Fruit fly (Drosophila melanogaster) whole organism, embryonic: ENCODE data around the gene CG34056.
A peak's percentile ranks its signal among the peaks of the same experiment; 100 is the strongest.

Experiments used
- Aef1 ChIP-seq: fragments of 200-800 bp; sonication (Bioruptor generic); IDR thresholded peaks from 3 replicates; pipeline ENCODE4 v1.3.6; 2022; ENCODE audit warnings: missing biosample characterization, missing genetic modification characterization
- BEAF-32 ChIP-seq: fragments of 200-800 bp; sonication (Bioruptor generic); optimal IDR thresholded peaks from 3 replicates; lab custom pipeline; 2017; ENCODE audit warnings: missing biosample characterization, missing genetic modification characterization, mild to moderate bottlenecking, moderate library complexity, missing genetic modification reagents
- Bdp1 ChIP-seq: fragments of 200-800 bp; sonication (Bioruptor generic); optimal IDR thresholded peaks from 3 replicates; lab custom pipeline; 2016; ENCODE audit warnings: missing biosample characterization, missing genetic modification characterization
- CG10147 ChIP-seq: fragments of 200-800 bp; sonication (Bioruptor generic); optimal IDR thresholded peaks from 2 replicates; lab custom pipeline; 2019; ENCODE audit warnings: missing biosample characterization, mild to moderate bottlenecking, missing genetic modification characterization, moderate library complexity
- CG12219 ChIP-seq: fragments of 200-800 bp; sonication (Bioruptor generic); optimal IDR thresholded peaks from 3 replicates; lab custom pipeline; 2018; ENCODE audit warnings: missing biosample characterization, mild to moderate bottlenecking, missing genetic modification characterization
- CG12236 ChIP-seq: fragments of 200-800 bp; sonication (Bioruptor generic); optimal IDR thresholded peaks from 2 replicates; lab custom pipeline; 2016; ENCODE audit warnings: missing biosample characterization, missing genetic modification characterization
- CG12299 ChIP-seq: fragments of 200-800 bp; sonication (Bioruptor generic); optimal IDR thresholded peaks from 2 replicates; lab custom pipeline; 2018; ENCODE audit warnings: missing biosample characterization, mild to moderate bottlenecking, missing genetic modification characterization
- CG14710 ChIP-seq: fragments of 200-800 bp; sonication (Bioruptor generic); optimal IDR thresholded peaks from 3 replicates; lab custom pipeline; 2019; ENCODE audit warnings: missing biosample characterization, mild to moderate bottlenecking, missing genetic modification characterization, moderate library complexity
- CG1602 ChIP-seq: fragments of 200-800 bp; sonication (Bioruptor generic); optimal IDR thresholded peaks from 3 replicates; lab custom pipeline; 2016; ENCODE audit warnings: missing biosample characterization, missing genetic modification characterization
- CG16813 ChIP-seq: fragments of 200-800 bp; sonication (Bioruptor generic); IDR thresholded peaks from 3 replicates; pipeline ENCODE4 v1.3.6; 2022; ENCODE audit warnings: missing biosample characterization, missing genetic modification characterization; ENCODE audit not compliant: partially characterized antibody
- CG17328 ChIP-seq: fragments of 200-800 bp; sonication (Bioruptor generic); IDR thresholded peaks from 2 replicates; pipeline ENCODE4 v1.3.6; 2022; ENCODE audit warnings: missing biosample characterization, missing genetic modification characterization
- CG2120 ChIP-seq: fragments of 200-800 bp; sonication (Bioruptor generic); optimal IDR thresholded peaks from 3 replicates; lab custom pipeline; 2016; ENCODE audit warnings: missing biosample characterization, missing genetic modification characterization
- CG31441 ChIP-seq: fragments of 200-800 bp; sonication (Bioruptor generic); IDR thresholded peaks from 2 replicates; pipeline ENCODE4 v1.3.6; 2022; ENCODE audit warnings: missing biosample characterization, missing genetic modification characterization
- CG4328 ChIP-seq: fragments of 200-800 bp; sonication (Bioruptor generic); optimal IDR thresholded peaks from 3 replicates; lab custom pipeline; 2017; ENCODE audit warnings: missing biosample characterization, missing genetic modification reagents, missing genetic modification characterization
- CG4424 ChIP-seq: fragments of 200-800 bp; sonication (Bioruptor generic); optimal IDR thresholded peaks from 3 replicates; lab custom pipeline; 2016; ENCODE audit warnings: missing biosample characterization, missing genetic modification characterization
- CG7963 ChIP-seq: fragments of 200-800 bp; sonication (Bioruptor generic); IDR thresholded peaks from 3 replicates; pipeline ENCODE4 v1.3.6; 2022; ENCODE audit warnings: missing biosample characterization, missing genetic modification characterization; ENCODE audit not compliant: partially characterized antibody
- CG8765 ChIP-seq: fragments of 200-800 bp; sonication (Bioruptor generic); IDR thresholded peaks from 2 replicates; pipeline ENCODE4 v1.3.6; 2022; ENCODE audit warnings: missing biosample characterization, missing genetic modification characterization
- CG8924 ChIP-seq: fragments of 200-800 bp; optimal IDR thresholded peaks from 3 replicates; lab custom pipeline; 2019; ENCODE audit warnings: missing biosample characterization, mild to moderate bottlenecking, missing genetic modification characterization, moderate library complexity
- CG9797 ChIP-seq: fragments of 200-800 bp; sonication (Bioruptor generic); optimal IDR thresholded peaks from 3 replicates; lab custom pipeline; 2018; ENCODE audit warnings: missing biosample characterization, mild to moderate bottlenecking, missing genetic modification characterization
- CG9932 ChIP-seq: fragments of 200-800 bp; sonication (Bioruptor generic); IDR thresholded peaks from 2 replicates; pipeline ENCODE4 v1.3.6; 2022; ENCODE audit warnings: missing biosample characterization, missing genetic modification characterization
- CHES-1-like ChIP-seq: fragments of 200-800 bp; sonication (Bioruptor generic); optimal IDR thresholded peaks from 2 replicates; lab custom pipeline; 2016; ENCODE audit warnings: missing biosample characterization, missing genetic modification characterization
- Camta ChIP-seq: fragments of 200-800 bp; sonication (Bioruptor generic); optimal IDR thresholded peaks from 2 replicates; lab custom pipeline; 2016; ENCODE audit warnings: missing biosample characterization, missing genetic modification characterization
- CoRest ChIP-seq: fragments of 200-800 bp; sonication (Bioruptor generic); optimal IDR thresholded peaks from 3 replicates; lab custom pipeline; 2018; ENCODE audit warnings: missing biosample characterization, mild to moderate bottlenecking, missing genetic modification characterization, moderate library complexity
- D19A ChIP-seq: fragments of 200-800 bp; optimal IDR thresholded peaks from 3 replicates; lab custom pipeline; 2019; ENCODE audit warnings: missing biosample characterization, mild to moderate bottlenecking, missing genetic modification characterization, moderate library complexity
- Deaf1 ChIP-seq: fragments of 200-800 bp; optimal IDR thresholded peaks from 3 replicates; lab custom pipeline; 2019; ENCODE audit warnings: missing biosample characterization, mild to moderate bottlenecking, missing genetic modification characterization, moderate library complexity
- Dref ChIP-seq: fragments of 200-800 bp; sonication (Bioruptor generic); IDR thresholded peaks from 2 replicates; pipeline ENCODE4 v1.3.6; 2022; ENCODE audit warnings: missing biosample characterization, missing genetic modification characterization
- H2.0 ChIP-seq: fragments of 200-800 bp; sonication (Bioruptor generic); IDR thresholded peaks from 2 replicates; pipeline ENCODE4 v1.3.6; 2022; ENCODE audit warnings: missing biosample characterization, missing genetic modification characterization
- HHEX ChIP-seq: fragments of 200-800 bp; sonication (Bioruptor generic); optimal IDR thresholded peaks from 3 replicates; lab custom pipeline; 2017; ENCODE audit warnings: missing biosample characterization, mild to moderate bottlenecking, missing genetic modification characterization, missing genetic modification reagents
- HLH54F ChIP-seq: fragments of 200-800 bp; sonication (Bioruptor generic); optimal IDR thresholded peaks from 3 replicates; lab custom pipeline; 2016; ENCODE audit warnings: missing biosample characterization, missing genetic modification characterization
- Hand ChIP-seq: fragments of 200-800 bp; sonication (Bioruptor generic); optimal IDR thresholded peaks from 2 replicates; lab custom pipeline; 2017; ENCODE audit warnings: mild to moderate bottlenecking, missing biosample characterization, missing genetic modification reagents, missing genetic modification characterization
- NC2α ChIP-seq: fragments of 200-800 bp; sonication (Bioruptor generic); optimal IDR thresholded peaks from 2 replicates; lab custom pipeline; 2016; ENCODE audit warnings: missing biosample characterization, missing genetic modification characterization
- NFAT ChIP-seq: fragments of 200-800 bp; sonication (Bioruptor generic); IDR thresholded peaks from 2 replicates; pipeline ENCODE4 v1.3.6; 2022; ENCODE audit warnings: missing biosample characterization, missing genetic modification characterization
- Six4 ChIP-seq: fragments of 200-800 bp; sonication (Bioruptor generic); optimal IDR thresholded peaks from 2 replicates; lab custom pipeline; 2016; ENCODE audit warnings: missing biosample characterization, missing genetic modification characterization
- ase ChIP-seq: fragments of 200-800 bp; sonication (Bioruptor generic); IDR thresholded peaks from 3 replicates; pipeline ENCODE4 v1.3.6; 2022; ENCODE audit warnings: missing biosample characterization, missing genetic modification characterization
- az2 ChIP-seq: fragments of 200-800 bp; sonication (Bioruptor generic); optimal IDR thresholded peaks from 3 replicates; lab custom pipeline; 2016; ENCODE audit warnings: missing biosample characterization, missing genetic modification characterization
- cato ChIP-seq: fragments of 200-800 bp; sonication (Bioruptor generic); optimal IDR thresholded peaks from 2 replicates; lab custom pipeline; 2016; ENCODE audit warnings: missing biosample characterization, missing genetic modification characterization, borderline replicate concordance
- cg ChIP-seq: fragments of 200-800 bp; sonication (Bioruptor generic); optimal IDR thresholded peaks from 3 replicates; lab custom pipeline; 2019; ENCODE audit warnings: missing biosample characterization, mild to moderate bottlenecking, missing genetic modification characterization, moderate library complexity
- dm ChIP-seq: fragments of 200-800 bp; sonication (Bioruptor generic); optimal IDR thresholded peaks from 3 replicates; lab custom pipeline; 2016; ENCODE audit warnings: missing biosample characterization, missing genetic modification characterization
- fd96Cb ChIP-seq: fragments of 200-800 bp; sonication (Bioruptor generic); optimal IDR thresholded peaks from 2 replicates; lab custom pipeline; 2018; ENCODE audit warnings: missing biosample characterization, mild to moderate bottlenecking, missing genetic modification characterization, moderate library complexity
- fru ChIP-seq: fragments of >200 bp; optimal IDR thresholded peaks from 2 replicates; lab custom pipeline; 2017
- ftz-f1 ChIP-seq: fragments of 200-800 bp; sonication (Bioruptor generic); optimal IDR thresholded peaks from 2 replicates; lab custom pipeline; 2016; ENCODE audit warnings: missing biosample characterization, missing genetic modification characterization
- her ChIP-seq: fragments of 200-800 bp; sonication (Bioruptor generic); optimal IDR thresholded peaks from 2 replicates; lab custom pipeline; 2016; ENCODE audit warnings: missing biosample characterization, missing genetic modification characterization
- maf-S ChIP-seq: fragments of 200-800 bp; sonication (Bioruptor generic); optimal IDR thresholded peaks from 2 replicates; lab custom pipeline; 2016; ENCODE audit warnings: missing biosample characterization, missing genetic modification characterization
- prd ChIP-seq, 3 experiments: fragments of >200 bp in 2 of 3; fragments of 200-800 bp in 1 of 3; sonication (Bioruptor generic) in 1 of 3; optimal IDR thresholded peaks in 2 of 3; IDR thresholded peaks in 1 of 3; 2 replicates in 2 of 3; 3 replicates in 1 of 3; pipeline versions ENCODE4 v1.3.6 to Lab custom; 2017 to 2022; ENCODE audit warnings: missing biosample characterization in 1 of 3, missing genetic modification characterization in 1 of 3
- pzg ChIP-seq: fragments of 200-800 bp; sonication (Bioruptor generic); optimal IDR thresholded peaks from 3 replicates; lab custom pipeline; 2018; ENCODE audit warnings: missing biosample characterization, mild to moderate bottlenecking, missing genetic modification characterization, moderate library complexity
- row ChIP-seq: fragments of 200-800 bp; sonication (Bioruptor generic); IDR thresholded peaks from 3 replicates; pipeline ENCODE4 v1.3.6; 2022; ENCODE audit warnings: missing biosample characterization, missing genetic modification characterization
- shn ChIP-seq: fragments of 200-800 bp; sonication (Bioruptor generic); optimal IDR thresholded peaks from 3 replicates; lab custom pipeline; 2016; ENCODE audit warnings: missing biosample characterization, missing genetic modification characterization
- sisA ChIP-seq: fragments of 200-800 bp; sonication (Bioruptor generic); IDR thresholded peaks from 2 replicates; pipeline ENCODE4 v1.3.6; 2022; ENCODE audit warnings: missing biosample characterization, missing genetic modification characterization
- tll ChIP-seq, 2 experiments: fragments of 200-800 bp in 1 of 2; fragments of >200 bp in 1 of 2; sonication (Bioruptor generic) in 1 of 2; optimal IDR thresholded peaks; 2 replicates each; lab custom pipeline; 2017 to 2019; ENCODE audit warnings: missing biosample characterization in 2 of 2, missing genetic modification characterization in 2 of 2, mild to moderate bottlenecking in 1 of 2, moderate library complexity in 1 of 2
- tup ChIP-seq: fragments of 200-800 bp; sonication (Bioruptor generic); optimal IDR thresholded peaks from 2 replicates; lab custom pipeline; 2016; ENCODE audit warnings: missing biosample characterization, mild to moderate bottlenecking, missing genetic modification characterization, moderate library complexity
- wor ChIP-seq: fragments of 200-800 bp; sonication (Bioruptor generic); IDR thresholded peaks from 2 replicates; pipeline ENCODE4 v1.3.6; 2022; ENCODE audit warnings: missing biosample characterization, missing genetic modification characterization

CG34056 gene

dm6 chr3L:851061-851460, 44.7 kb upstream of the CG34056 start, which contains the start of gene Dci (continued):
- TF ChIP-seq CG14710 (tag; lab: Kevin White, UChicago) (peak; percentile 53), CG9797 (GFP tag; lab: Kevin White, UChicago) (peak; percentile 14), shn (GFP tag; lab: Kevin White, UChicago) (peak; percentile 63), HLH54F (GFP tag; lab: Kevin White, UChicago) (peak; percentile 76), CG1602 (peak; percentile 71), fru (lab: Kevin White, UChicago) (no peak), her (GFP tag; lab: Kevin White, UChicago) (peak; percentile 11), CG4424 (GFP tag; lab: Kevin White, UChicago) (peak; percentile 3), cg (GFP tag; lab: Kevin White, UChicago) (no peak), tll (GFP tag; optimal IDR thresholded peaks at IDR 0.05; lab: Kevin White, UChicago) (no peak), CG2120 (GFP tag; lab: Kevin White, UChicago) (peak; percentile 83), Six4 (GFP tag; lab: Kevin White, UChicago) (peak; percentile 12), CHES-1-like (GFP tag; lab: Kevin White, UChicago) (peak; percentile 71), Camta (GFP tag; lab: Kevin White, UChicago) (peak; percentile 73), BEAF-32 (GFP tag; lab: Kevin White, UChicago) (peak; percentile 88), NC2α (no peak), az2 (peak; percentile 70), Dref (GFP tag; lab: Robert Waterston, UW) (peak; percentile 47), Bdp1 (GFP tag; lab: Kevin White, UChicago) (peak; percentile 55), CG17328 (GFP tag; lab: Robert Waterston, UW) (peak; percentile 72), CG4328 (no peak), CG12236 (GFP tag; lab: Kevin White, UChicago) (no peak), HHEX (no peak), CG10147 (GFP tag; lab: Kevin White, UChicago) (no peak), Aef1 (GFP tag; lab: Robert Waterston, UW) (peak; percentile 87), CG12219 (GFP tag; lab: Kevin White, UChicago) (no peak), H2.0 (GFP tag; lab: Robert Waterston, UW) (peak; percentile 86), CG31441 (GFP tag; lab: Robert Waterston, UW) (peak; percentile 74), D19A (no peak), CG9932 (GFP tag; lab: Robert Waterston, UW) (peak; percentile 89), Hand (GFP tag; lab: Kevin White, UChicago) (no peak), NFAT (GFP tag; lab: Robert Waterston, UW) (peak; percentile 68), ftz-f1 (GFP tag; lab: Kevin White, UChicago) (no peak), Deaf1 (tag; lab: Kevin White, UChicago) (no peak), maf-S (GFP tag; lab: Kevin White, UChicago) (peak; percentile 52), CG7963 (GFP tag; lab: Robert Waterston, UW) (peak; percentile 65), CG8924 (peak; percentile 58), CG12299 (no peak), sisA (GFP tag; lab: Robert Waterston, UW) (peak; percentile 91), fd96Cb (tag; lab: Kevin White, UChicago) (peak; percentile 7), tup (GFP tag; lab: Kevin White, UChicago) (peak; percentile 63), pzg (GFP tag; lab: Kevin White, UChicago) (peak; percentile 59), prd (optimal IDR thresholded peaks at IDR 0.05; lab: Kevin White, UChicago) (no peak), prd (GFP tag; IDR thresholded peaks at IDR 0.05; lab: Robert Waterston, UW) (peak; percentile 91), CoRest (peak; percentile 84), wor (GFP tag; lab: Robert Waterston, UW) (peak; percentile 70), dm (GFP tag; lab: Kevin White, UChicago) (peak; percentile 36), CG8765 (peak; percentile 50; the same call in 1 of the 2 replicates), ase (GFP tag; lab: Robert Waterston, UW) (peak; percentile 62), row (GFP tag; lab: Robert Waterston, UW) (peak; percentile 96), CG16813 (GFP tag; lab: Robert Waterston, UW) (peak; percentile 90), cato (GFP tag; lab: Kevin White, UChicago) (peak; percentile 48)
